Fruit fly (Drosophila melanogaster) whole organism, prepupa: ENCODE data around the gene CG17768.

Source experiments
- CG6854 ChIP-seq: fragments of 200-800 bp; sonication (Bioruptor generic); optimal IDR thresholded peaks from 2 replicates; lab custom pipeline; 2017; ENCODE audit warnings: missing biosample characterization, mild to moderate bottlenecking, missing genetic modification characterization
- Hr4 ChIP-seq: fragments of 200-800 bp; sonication (Bioruptor generic); optimal IDR thresholded peaks from 3 replicates; lab custom pipeline; 2016; ENCODE audit warnings: missing biosample characterization, missing genetic modification characterization

DNA sequence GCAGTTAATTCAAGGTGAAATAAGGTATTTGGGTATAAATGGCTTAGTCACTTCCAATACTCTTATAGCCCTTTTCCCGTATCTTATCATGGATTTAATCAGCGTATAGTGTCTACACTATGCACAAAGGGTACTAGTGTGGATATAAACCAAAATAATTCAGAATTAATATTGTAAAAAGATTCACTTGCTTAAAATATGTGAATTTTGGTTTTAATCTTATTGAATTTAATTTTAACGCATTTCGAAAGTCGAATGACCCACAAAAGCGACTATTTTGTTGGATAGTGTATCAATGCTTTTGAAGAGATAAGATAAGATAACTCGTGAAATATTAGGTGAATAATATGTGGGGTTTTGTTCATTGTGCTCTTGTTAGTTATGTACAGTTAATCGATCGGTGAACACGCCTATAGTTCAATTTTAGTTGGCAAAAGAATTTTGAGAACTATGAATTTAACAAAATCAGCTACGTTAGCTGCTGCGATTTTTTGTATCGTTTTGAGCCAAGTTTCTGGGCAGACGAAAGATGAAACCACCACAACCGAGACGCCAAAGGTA, 23.0 kb downstream of the CG17768 start, which contains the start of gene CG5096:
- TF ChIP-seq Hr4 (GFP tag; lab: Kevin White, UChicago) (peak; percentile 54), CG6854 (no peak)
